Worm (Caenorhabditis elegans) whole organism, L2 larva: ENCODE results near the gene Y49E10.10.
A peak's percentile ranks its signal among the peaks of the same experiment; 100 is the strongest.

ENCODE experiments used
- F13H6.1 ChIP-seq: sonication (generic microtip); optimal IDR thresholded peaks from 2 replicates; lab custom pipeline; 2016; ENCODE audit warnings: missing genetic modification characterization, missing compliant biosample characterization
- Y55F3AM.14 ChIP-seq: fragments of 200-800 bp; sonication (Bioruptor generic); optimal IDR thresholded peaks from 2 replicates; lab custom pipeline; 2018; ENCODE audit warnings: mild to moderate bottlenecking, missing genetic modification characterization, missing compliant biosample characterization
- ama-1 ChIP-seq: fragments of 150-350 bp; optimal IDR thresholded peaks from 2 replicates; lab custom pipeline; 2018; ENCODE audit warnings: inconsistent platforms
- blmp-1 ChIP-seq: sonication (generic microtip); optimal IDR thresholded peaks from 2 replicates; lab custom pipeline; 2017; ENCODE audit warnings: missing genetic modification characterization, mild to moderate bottlenecking, missing compliant biosample characterization, antibody characterized with exemption, moderate library complexity; ENCODE audit not compliant: insufficient read depth
- ceh-16 ChIP-seq: fragments of 150-350 bp; optimal IDR thresholded peaks from 2 replicates; lab custom pipeline; 2014; ENCODE audit warnings: missing biosample characterization, missing genetic modification characterization
- ceh-82 ChIP-seq: fragments of 150-350 bp; optimal IDR thresholded peaks from 2 replicates; lab custom pipeline; 2014; ENCODE audit warnings: missing biosample characterization, missing genetic modification characterization
- dmd-4 ChIP-seq: sonication (generic microtip); optimal IDR thresholded peaks from 2 replicates; lab custom pipeline; 2017; ENCODE audit warnings: missing biosample characterization, missing genetic modification characterization
- egl-27 ChIP-seq: sonication (generic microtip); optimal IDR thresholded peaks from 3 replicates; lab custom pipeline; 2017; ENCODE audit warnings: missing biosample characterization, missing genetic modification reagents, missing genetic modification characterization
- elt-3 ChIP-seq: sonication (generic microtip); optimal IDR thresholded peaks from 2 replicates; lab custom pipeline; 2017; ENCODE audit warnings: missing biosample characterization, missing genetic modification characterization
- fos-1 ChIP-seq: fragments of 150-350 bp; optimal IDR thresholded peaks from 2 replicates; lab custom pipeline; 2014; ENCODE audit warnings: missing biosample characterization, missing genetic modification characterization
- gmeb-1 ChIP-seq: fragments of 150-350 bp; optimal IDR thresholded peaks from 2 replicates; lab custom pipeline; 2014; ENCODE audit warnings: missing biosample characterization, missing genetic modification characterization
- lin-11 ChIP-seq: fragments of 150-350 bp; sonication (generic microtip); optimal IDR thresholded peaks from 2 replicates; lab custom pipeline; 2014; ENCODE audit warnings: missing biosample characterization, missing genetic modification characterization, inconsistent platforms, mixed read lengths
- lin-13 ChIP-seq: fragments of 150-350 bp; optimal IDR thresholded peaks from 2 replicates; lab custom pipeline; 2014; ENCODE audit warnings: missing biosample characterization, missing genetic modification reagents, missing genetic modification characterization
- lsy-2 ChIP-seq, 2 experiments: fragments of 150-350 bp in 1 of 2; sonication (generic microtip) in 1 of 2; optimal IDR thresholded peaks; 2 replicates each; lab custom pipeline; 2014 to 2017; ENCODE audit warnings: missing biosample characterization in 2 of 2, missing genetic modification characterization in 2 of 2
- mab-5 ChIP-seq: fragments of 150-350 bp; optimal IDR thresholded peaks from 2 replicates; lab custom pipeline; 2014; ENCODE audit warnings: missing biosample characterization, missing genetic modification characterization
- nhr-10 ChIP-seq: sonication (generic microtip); optimal IDR thresholded peaks from 2 replicates; lab custom pipeline; 2017; ENCODE audit warnings: missing biosample characterization, missing genetic modification characterization
- nhr-11 ChIP-seq: fragments of 150-350 bp; optimal IDR thresholded peaks from 2 replicates; lab custom pipeline; 2014; ENCODE audit warnings: missing biosample characterization, missing genetic modification characterization
- nhr-12 ChIP-seq: fragments of 150-350 bp; optimal IDR thresholded peaks from 2 replicates; lab custom pipeline; 2014; ENCODE audit warnings: missing biosample characterization, missing genetic modification characterization
- nhr-129 ChIP-seq: fragments of 150-350 bp; optimal IDR thresholded peaks from 2 replicates; lab custom pipeline; 2014; ENCODE audit warnings: missing biosample characterization, missing genetic modification characterization
- nhr-21 ChIP-seq: fragments of 150-350 bp; optimal IDR thresholded peaks from 2 replicates; lab custom pipeline; 2014; ENCODE audit warnings: missing biosample characterization, missing genetic modification characterization
- nhr-23 ChIP-seq: fragments of 150-350 bp; optimal IDR thresholded peaks from 2 replicates; lab custom pipeline; 2014; ENCODE audit warnings: missing biosample characterization, missing genetic modification reagents, missing genetic modification characterization
- nhr-25 ChIP-seq: fragments of 150-350 bp; sonication (generic microtip); optimal IDR thresholded peaks from 3 replicates; lab custom pipeline; 2014; ENCODE audit warnings: missing biosample characterization, missing genetic modification characterization
- nhr-6 ChIP-seq: fragments of 150-350 bp; optimal IDR thresholded peaks from 2 replicates; lab custom pipeline; 2014; ENCODE audit warnings: missing biosample characterization, missing genetic modification characterization
- nhr-77 ChIP-seq: fragments of 150-350 bp; optimal IDR thresholded peaks from 2 replicates; lab custom pipeline; 2014; ENCODE audit warnings: missing biosample characterization, missing genetic modification characterization
- sem-4 ChIP-seq: fragments of 150-350 bp; optimal IDR thresholded peaks from 2 replicates; lab custom pipeline; 2014; ENCODE audit warnings: missing biosample characterization, missing genetic modification reagents, missing genetic modification characterization
- skn-1 ChIP-seq: sonication (generic microtip); optimal IDR thresholded peaks from 2 replicates; lab custom pipeline; 2017; ENCODE audit warnings: missing biosample characterization, missing genetic modification characterization
- snpc-4 ChIP-seq: fragments of 150-350 bp; optimal IDR thresholded peaks from 2 replicates; lab custom pipeline; 2014; ENCODE audit warnings: missing biosample characterization, missing genetic modification characterization
- unc-39 ChIP-seq: fragments of 150-350 bp; optimal IDR thresholded peaks from 2 replicates; lab custom pipeline; 2014; ENCODE audit warnings: missing biosample characterization, missing genetic modification characterization
- unc-55 ChIP-seq: fragments of 150-350 bp; sonication (generic microtip); optimal IDR thresholded peaks from 3 replicates; lab custom pipeline; 2014; ENCODE audit warnings: missing biosample characterization, missing genetic modification reagents, missing genetic modification characterization
- unc-62 ChIP-seq: fragments of 150-350 bp; optimal IDR thresholded peaks from 2 replicates; lab custom pipeline; 2014; ENCODE audit warnings: missing biosample characterization, missing genetic modification reagents, missing genetic modification characterization
- ztf-1 ChIP-seq: fragments of 200-800 bp; sonication (Bioruptor generic); conservative IDR thresholded peaks from 2 replicates; pipeline ENCODE4 v1.3.6; 2022; ENCODE audit warnings: missing genetic modification characterization, missing compliant biosample characterization
- ztf-11 ChIP-seq: sonication (generic microtip); optimal IDR thresholded peaks from 2 replicates; lab custom pipeline; 2017; ENCODE audit warnings: missing biosample characterization, missing genetic modification characterization
- ztf-4 ChIP-seq: fragments of 150-350 bp; optimal IDR thresholded peaks from 2 replicates; lab custom pipeline; 2014; ENCODE audit warnings: missing biosample characterization, missing genetic modification characterization

Y49E10.10 gene

ce11 chrIII:12356588-12356987, 38.7 kb upstream of the Y49E10.10 start:
- no peak for TF ChIP-seq mab-5 (tag; lab: Kevin White, UChicago)
- TF ChIP-seq snpc-4 (tag; lab: Kevin White, UChicago), result no peak
- TF ChIP-seq lin-11 (tag; lab: Kevin White, UChicago), result no peak
- TF ChIP-seq elt-3 (tag; lab: Kevin White, UChicago), result no peak
- no peak for TF ChIP-seq nhr-77 (tag; lab: Kevin White, UChicago)

ce11 chrIII:12358461-12358860, 36.8 kb upstream of the Y49E10.10 start, which contains the start of gene Y75B8A.32:
TSS of gene Y75B8A.32 (minus strand) at chrIII:12358561.
- TF ChIP-seq nhr-12 (tag; lab: Kevin White, UChicago), result no peak
- TF ChIP-seq skn-1 (tag; lab: Kevin White, UChicago), result no peak
- TF ChIP-seq egl-27 (tag; lab: Kevin White, UChicago), result no peak
- TF ChIP-seq nhr-77 (tag; lab: Kevin White, UChicago), result no peak

- no peak for TF ChIP-seq unc-39
- no peak for TF ChIP-seq ztf-4 (tag; lab: Kevin White, UChicago)
- TF ChIP-seq egl-27 (tag; lab: Kevin White, UChicago), result no peak
- TF ChIP-seq unc-55 (GFP tag; lab: Kevin White, UChicago), result no peak
- TF ChIP-seq blmp-1 (tag; lab: Kevin White, UChicago), result no peak
- TF ChIP-seq ztf-1 (GFP tag; lab: Robert Waterston, UW), result no peak
- no peak for TF ChIP-seq nhr-11
- no peak for TF ChIP-seq ceh-16 (tag; lab: Kevin White, UChicago)
- TF ChIP-seq nhr-25 (tag; lab: Kevin White, UChicago), result no peak
These were observed 36.0 kb upstream of the Y49E10.10 start, which contains the start of gene Y75B8A.34 for ce11 chrIII:12359265-12359664. TSS of gene Y75B8A.34 (plus strand) at chrIII:12359565.

ce11 chrIII:12366989-12367557, 28.2 kb upstream of the Y49E10.10 start, which contains the start of gene Y75B8A.33:
TSS of gene Y75B8A.33 (minus strand) at chrIII:12367373.
- no peak for TF ChIP-seq snpc-4 (tag; lab: Kevin White, UChicago)
- no peak for TF ChIP-seq unc-39
- no peak for TF ChIP-seq ceh-82 (tag; lab: Kevin White, UChicago)
- peak; percentile 23 for TF ChIP-seq sem-4
- TF ChIP-seq nhr-10 (tag; lab: Kevin White, UChicago), result no peak
- no peak for TF ChIP-seq nhr-77 (tag; lab: Kevin White, UChicago)
- no peak for TF ChIP-seq ztf-11 (tag; lab: Kevin White, UChicago)
- TF ChIP-seq ztf-1 (GFP tag; lab: Robert Waterston, UW), result no peak
- TF ChIP-seq nhr-6 (tag; lab: Kevin White, UChicago), result no peak
- peak; percentile 40 for TF ChIP-seq lin-13 (GFP tag; lab: Kevin White, UChicago)
- peak; percentile 69 for TF ChIP-seq ama-1 (lab: Kevin White, UChicago)
- no peak for TF ChIP-seq unc-62 (GFP tag; lab: Kevin White, UChicago)
- TF ChIP-seq nhr-129 (tag; lab: Kevin White, UChicago), result no peak
- no peak for TF ChIP-seq Y55F3AM.14
- no peak for TF ChIP-seq nhr-21 (tag; lab: Kevin White, UChicago)
- no peak for TF ChIP-seq F13H6.1 (tag; lab: Kevin White, UChicago)
- no peak for TF ChIP-seq nhr-25 (tag; lab: Kevin White, UChicago)
- TF ChIP-seq fos-1, result no peak
- TF ChIP-seq gmeb-1 (tag; lab: Kevin White, UChicago), result no peak
- no peak for TF ChIP-seq ceh-16 (tag; lab: Kevin White, UChicago)
- no peak for TF ChIP-seq dmd-4
- TF ChIP-seq nhr-11, result no peak
- peak in 1 of 2 experiments; percentile 24 for TF ChIP-seq lsy-2 (tag; optimal IDR thresholded peaks at IDR 0.05; lab: Kevin White, UChicago)
- TF ChIP-seq, all 48 proteins: peak for 4

- no peak for TF ChIP-seq lin-13 (GFP tag; lab: Kevin White, UChicago)
- no peak for TF ChIP-seq nhr-77 (tag; lab: Kevin White, UChicago)
- no peak for TF ChIP-seq ama-1 (lab: Kevin White, UChicago)
- no peak for TF ChIP-seq ztf-4 (tag; lab: Kevin White, UChicago)
- no peak for TF ChIP-seq elt-3 (tag; lab: Kevin White, UChicago)
- TF ChIP-seq nhr-23 (tag; lab: Kevin White, UChicago), result no peak
- TF ChIP-seq nhr-11, result no peak
These were observed 27.4 kb upstream of the Y49E10.10 start for ce11 chrIII:12367891-12368290.
